Worm (Caenorhabditis elegans) whole organism, young adult: ENCODE results near the gene F34D10.3.
A peak's percentile ranks its signal among the peaks of the same experiment; 100 is the strongest.

Experiments
- B0019.2 ChIP-seq: fragments of 200-800 bp; sonication (Bioruptor generic); conservative IDR thresholded peaks from 2 replicates; pipeline ENCODE4 v1.3.6; 2022; ENCODE audit warnings: missing genetic modification reagents, missing genetic modification characterization, missing compliant biosample characterization
- B0261.1 ChIP-seq: sonication (generic microtip); optimal IDR thresholded peaks from 2 replicates; lab custom pipeline; 2016; ENCODE audit warnings: mild to moderate bottlenecking, missing genetic modification characterization, moderate library complexity, missing compliant biosample characterization
- C06A6.2 ChIP-seq: fragments of 200-800 bp; sonication (Bioruptor generic); conservative IDR thresholded peaks from 2 replicates; pipeline ENCODE4 v1.3.6; 2022; ENCODE audit warnings: missing genetic modification characterization, missing compliant biosample characterization
- D2030.7 ChIP-seq: fragments of 200-800 bp; sonication (Bioruptor generic); IDR thresholded peaks from 2 replicates; pipeline ENCODE4 v1.3.6; 2022; ENCODE audit warnings: missing genetic modification reagents, missing genetic modification characterization, missing compliant biosample characterization
- F23B12.7 ChIP-seq: sonication (generic microtip); optimal IDR thresholded peaks from 2 replicates; lab custom pipeline; 2017; ENCODE audit warnings: missing genetic modification characterization, mild to moderate bottlenecking, missing compliant biosample characterization, antibody characterized with exemption, moderate library complexity; ENCODE audit not compliant: insufficient read depth
- F33H1.4 ChIP-seq: fragments of 200-800 bp; sonication (Bioruptor generic); IDR thresholded peaks from 2 replicates; pipeline ENCODE4 v1.3.6; 2022; ENCODE audit warnings: missing genetic modification reagents, missing genetic modification characterization, missing compliant biosample characterization
- F57C9.4 ChIP-seq: sonication (generic microtip); optimal IDR thresholded peaks from 2 replicates; lab custom pipeline; 2017; ENCODE audit warnings: mild to moderate bottlenecking, missing genetic modification characterization, missing compliant biosample characterization
- T07F8.4 ChIP-seq: sonication (generic microtip); optimal IDR thresholded peaks from 2 replicates; lab custom pipeline; 2016; ENCODE audit warnings: mild to moderate bottlenecking, missing genetic modification characterization, moderate library complexity, missing compliant biosample characterization
- ama-1 ChIP-seq, 3 experiments: fragments of 150-350 bp in 1 of 3; sonication (generic microtip) in 2 of 3; optimal IDR thresholded peaks; 2 replicates each; lab custom pipeline; 2014 to 2018; ENCODE audit warnings: missing biosample characterization in 2 of 3, missing genetic modification characterization in 2 of 3, missing genetic modification reagents in 2 of 3
- attf-5 ChIP-seq: fragments of 200-800 bp; sonication (Bioruptor generic); optimal IDR thresholded peaks from 2 replicates; lab custom pipeline; 2018; ENCODE audit warnings: mild to moderate bottlenecking, missing genetic modification characterization, missing compliant biosample characterization
- bed-2 ChIP-seq: fragments of 200-800 bp; sonication (Bioruptor generic); IDR thresholded peaks from 2 replicates; pipeline ENCODE4 v1.3.6; 2022; ENCODE audit warnings: missing genetic modification reagents, missing genetic modification characterization, missing compliant biosample characterization
- cebp-1 ChIP-seq, 2 experiments: fragments of 200-800 bp in 1 of 2; sonication (Bioruptor generic) in 1 of 2; sonication (generic microtip) in 1 of 2; IDR thresholded peaks in 1 of 2; optimal IDR thresholded peaks in 1 of 2; 2 replicates each; pipeline versions ENCODE4 v1.3.6 to Lab custom; 2017 to 2022; ENCODE audit warnings: missing compliant biosample characterization in 2 of 2, missing genetic modification characterization in 2 of 2, mild to moderate bottlenecking in 1 of 2, missing genetic modification reagents in 1 of 2, moderate library complexity in 1 of 2
- dox-1 ChIP-seq: fragments of 200-800 bp; sonication (Bioruptor generic); IDR thresholded peaks from 2 replicates; pipeline ENCODE4 v1.3.6; 2022; ENCODE audit warnings: missing genetic modification reagents, missing genetic modification characterization, missing compliant biosample characterization
- dpff-1 ChIP-seq: sonication (generic microtip); optimal IDR thresholded peaks from 2 replicates; lab custom pipeline; 2017; ENCODE audit warnings: mild to moderate bottlenecking, missing genetic modification characterization, missing compliant biosample characterization
- dpl-1 ChIP-seq: fragments of 150-350 bp; optimal IDR thresholded peaks from 2 replicates; lab custom pipeline; 2014; ENCODE audit warnings: missing biosample characterization, missing genetic modification reagents, missing genetic modification characterization
- egl-18 ChIP-seq: fragments of 200-800 bp; sonication (Bioruptor generic); IDR thresholded peaks from 2 replicates; pipeline ENCODE4 v1.3.6; 2022; ENCODE audit warnings: missing genetic modification reagents, missing genetic modification characterization, missing compliant biosample characterization
- ets-4 ChIP-seq: fragments of 200-800 bp; sonication (Bioruptor generic); optimal IDR thresholded peaks from 2 replicates; lab custom pipeline; 2018; ENCODE audit warnings: mild to moderate bottlenecking, missing genetic modification characterization, missing compliant biosample characterization
- fkh-3 ChIP-seq: sonication (generic microtip); optimal IDR thresholded peaks from 2 replicates; lab custom pipeline; 2016; ENCODE audit warnings: mild to moderate bottlenecking, missing genetic modification characterization, missing compliant biosample characterization
- him-1 ChIP-seq: sonication (generic microtip); optimal IDR thresholded peaks from 2 replicates; lab custom pipeline; 2016; ENCODE audit warnings: missing genotype, missing genetic modification reagents, missing genetic modification characterization, missing compliant biosample characterization
- hmg-1.2 ChIP-seq: fragments of 200-800 bp; sonication (Bioruptor generic); IDR thresholded peaks from 2 replicates; pipeline ENCODE4 v1.3.6; 2022; ENCODE audit warnings: missing genetic modification reagents, missing genetic modification characterization, missing compliant biosample characterization
- let-607 ChIP-seq, 2 experiments: fragments of 200-800 bp in 1 of 2; sonication (Bioruptor generic) in 1 of 2; sonication (generic microtip) in 1 of 2; optimal IDR thresholded peaks; 2 replicates each; lab custom pipeline; 2016 to 2018; ENCODE audit warnings: mild to moderate bottlenecking in 2 of 2, missing compliant biosample characterization in 2 of 2, missing genetic modification characterization in 2 of 2, moderate library complexity in 2 of 2, missing genotype in 1 of 2
- lin-26 ChIP-seq: fragments of 200-800 bp; sonication (Bioruptor generic); IDR thresholded peaks from 2 replicates; pipeline ENCODE4 v1.3.6; 2022; ENCODE audit warnings: missing genetic modification reagents, missing genetic modification characterization, missing compliant biosample characterization
- lin-35 ChIP-seq, 3 experiments: fragments of 150-350 bp in 2 of 3; sonication (generic microtip) in 1 of 3; optimal IDR thresholded peaks; 2 replicates each; lab custom pipeline; 2014 to 2018; ENCODE audit warnings: missing biosample characterization in 3 of 3, missing genetic modification characterization in 3 of 3, missing genetic modification reagents in 3 of 3
- lin-40 ChIP-seq: sonication (generic microtip); optimal IDR thresholded peaks from 2 replicates; lab custom pipeline; 2016; ENCODE audit warnings: missing genetic modification characterization, mild to moderate bottlenecking, missing compliant biosample characterization, missing genotype, missing genetic modification reagents
- madf-6 ChIP-seq: fragments of 200-800 bp; sonication (Bioruptor generic); IDR thresholded peaks from 2 replicates; pipeline ENCODE4 v1.3.6; 2022; ENCODE audit warnings: missing genetic modification reagents, missing genetic modification characterization, missing compliant biosample characterization
- nfyb-1 ChIP-seq: fragments of 200-800 bp; sonication (Bioruptor generic); IDR thresholded peaks from 2 replicates; pipeline ENCODE4 v1.3.6; 2022; ENCODE audit warnings: missing genetic modification reagents, missing genetic modification characterization, missing compliant biosample characterization
- nhr-80 ChIP-seq: sonication (generic microtip); optimal IDR thresholded peaks from 2 replicates; lab custom pipeline; 2016; ENCODE audit warnings: missing genetic modification characterization, missing compliant biosample characterization
- nhr-90 ChIP-seq: sonication (generic microtip); optimal IDR thresholded peaks from 2 replicates; lab custom pipeline; 2016; ENCODE audit warnings: missing genotype, mild to moderate bottlenecking, missing genetic modification characterization, missing compliant biosample characterization
- rpc-1 ChIP-seq, 2 experiments: fragments of 150-350 bp in 1 of 2; sonication (generic microtip) in 1 of 2; optimal IDR thresholded peaks; 2 replicates each; lab custom pipeline; 2014 to 2018; ENCODE audit warnings: missing biosample characterization in 1 of 2, missing genetic modification characterization in 1 of 2, missing genetic modification reagents in 1 of 2, missing genotype in 1 of 2
- snpc-4 ChIP-seq, 5 experiments: fragments of 150-350 bp in 1 of 5; sonication (generic microtip) in 4 of 5; optimal IDR thresholded peaks; 2 replicates each; lab custom pipeline; 2014 to 2018; ENCODE audit warnings: missing genetic modification characterization in 5 of 5, missing biosample characterization in 3 of 5, antibody characterized with exemption in 2 of 5, mild to moderate bottlenecking in 2 of 5, missing compliant biosample characterization in 2 of 5, missing genotype in 2 of 5, moderate library complexity in 2 of 5, missing genetic modification reagents in 1 of 5
- sptf-2 ChIP-seq: fragments of 200-800 bp; sonication (Bioruptor generic); optimal IDR thresholded peaks from 2 replicates; lab custom pipeline; 2018; ENCODE audit warnings: mild to moderate bottlenecking, missing genetic modification characterization, missing compliant biosample characterization
- zfh-2 ChIP-seq: fragments of 200-800 bp; sonication (Bioruptor generic); conservative IDR thresholded peaks from 2 replicates; pipeline ENCODE4 v1.3.6; 2022; ENCODE audit warnings: missing genetic modification reagents, missing genetic modification characterization, missing compliant biosample characterization
- ztf-26 ChIP-seq: sonication (generic microtip); optimal IDR thresholded peaks from 2 replicates; lab custom pipeline; 2017; ENCODE audit warnings: missing genetic modification characterization, missing compliant biosample characterization

The F34D10.3 gene

DNA sequence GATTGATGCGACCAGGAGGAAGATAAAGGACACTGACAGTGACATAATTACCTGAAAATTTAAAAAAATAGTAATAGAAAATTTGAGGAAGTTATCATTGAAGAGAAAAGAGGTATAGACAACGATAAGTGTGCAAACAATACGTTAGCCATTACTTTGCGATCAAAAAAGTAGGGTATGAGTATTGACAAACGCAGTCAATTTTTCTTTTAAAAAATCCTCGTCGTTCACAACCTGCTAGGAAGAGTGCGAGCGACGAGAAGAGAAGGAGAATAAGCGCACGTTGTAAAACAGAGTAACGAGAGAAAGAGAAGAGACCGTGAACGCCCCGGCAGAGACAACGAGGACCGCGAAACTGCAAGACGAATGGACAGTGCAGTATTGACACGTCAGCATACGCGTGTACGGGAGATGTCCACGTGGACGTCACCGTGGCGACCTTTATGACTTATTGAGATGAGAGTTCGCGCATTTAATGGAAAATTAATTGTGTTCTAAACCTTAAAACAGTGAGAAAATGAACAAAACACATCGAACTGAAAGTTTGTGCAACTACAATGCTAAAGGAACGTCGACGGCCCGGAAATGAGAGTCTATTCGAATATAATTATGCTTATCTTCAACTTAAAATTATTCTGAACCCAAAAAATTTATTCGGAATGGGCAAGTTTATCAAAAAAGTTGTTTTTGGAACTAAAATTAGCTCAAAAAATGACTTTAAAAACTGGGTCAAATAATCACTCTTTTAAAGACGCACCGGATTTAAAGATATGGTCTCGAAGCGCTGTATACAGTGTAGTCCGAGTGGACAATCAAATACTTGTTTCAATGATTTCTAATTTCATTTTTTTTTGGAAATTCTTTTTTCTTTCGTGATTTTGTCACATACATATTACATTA, 32.4 kb upstream of the F34D10.3 start, which contains the start of the genes pdi-1 and C14B1.2 (continued):
- TF ChIP-seq dox-1 (GFP tag; lab: Robert Waterston, UW) (peak; percentile 85), nhr-90 (tag; lab: Kevin White, UChicago) (peak; percentile 45), ztf-26 (tag; lab: Kevin White, UChicago) (peak; percentile 52), nfyb-1 (GFP tag; lab: Robert Waterston, UW) (0 out of 2 replicates have a peak, but pooled peaks have one; percentile 58), lin-26 (GFP tag; lab: Robert Waterston, UW) (peak; percentile 53; the same call in 1 of the 2 replicates), cebp-1 (GFP tag; IDR thresholded peaks at IDR 0.05; lab: Robert Waterston, UW) (0 out of 2 replicates have a peak, but pooled peaks have one; percentile 52), cebp-1 (tag; optimal IDR thresholded peaks at IDR 0.05; lab: Kevin White, UChicago) (peak; percentile 61), madf-6 (GFP tag; lab: Robert Waterston, UW) (peak; percentile 13; the same call in 1 of the 2 replicates), D2030.7 (GFP tag; lab: Robert Waterston, UW) (peak; percentile 18; the same call in 1 of the 2 replicates), zfh-2 (GFP tag; lab: Robert Waterston, UW) (peak; percentile 84), rpc-1 (optimal IDR thresholded peaks at IDR 0.05; lab: Kevin White, UChicago) (no peak), rpc-1 (tag; optimal IDR thresholded peaks at IDR 0.05; lab: Kevin White, UChicago) (no peak), dpff-1 (tag; lab: Kevin White, UChicago) (no peak), sptf-2 (no peak), let-607 (tag; optimal IDR thresholded peaks at IDR 0.05; lab: Kevin White, UChicago) (peak; percentile 99), F33H1.4 (GFP tag; lab: Robert Waterston, UW) (peak; percentile 56), T07F8.4 (tag; lab: Kevin White, UChicago) (no peak), bed-2 (no peak), egl-18 (GFP tag; lab: Robert Waterston, UW) (no peak), B0261.1 (tag; lab: Kevin White, UChicago) (no peak), ets-4 (GFP tag; lab: Kevin White, UChicago) (peak; percentile 30), B0019.2 (no peak), him-1 (no peak), C06A6.2 (GFP tag; lab: Robert Waterston, UW) (no peak), F23B12.7 (tag; lab: Kevin White, UChicago) (peak; percentile 53)

DNA sequence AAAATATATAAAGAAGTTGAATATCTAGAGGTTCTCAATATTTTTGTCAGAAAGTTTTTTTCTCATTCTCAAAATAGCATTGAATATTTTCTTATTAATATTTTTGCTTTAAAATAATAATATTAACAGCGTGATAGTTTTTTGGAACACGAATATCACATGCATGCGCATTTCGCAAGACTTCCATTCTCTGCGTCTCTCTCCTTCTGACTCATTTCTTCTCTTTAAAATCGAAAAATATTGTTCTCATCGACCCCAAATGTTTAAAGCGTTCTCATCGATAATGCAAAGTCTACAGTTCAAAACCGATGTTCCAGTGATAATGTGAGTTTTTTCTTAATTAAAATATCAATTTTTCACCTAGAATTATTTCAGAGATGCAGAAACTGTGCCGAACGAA, 30.7 kb upstream of the F34D10.3 start, which contains the start of gene C14B1.3:
Gene C14B1.3, plus strand, starts transcription at position 168 of the 400 bp plus-strand sequence.
- peak; percentile 98 for TF ChIP-seq cebp-1 (GFP tag; IDR thresholded peaks at IDR 0.05; lab: Robert Waterston, UW)
- TF ChIP-seq cebp-1 (tag; optimal IDR thresholded peaks at IDR 0.05; lab: Kevin White, UChicago): peak; percentile 99
- TF ChIP-seq lin-40 (tag; lab: Kevin White, UChicago): peak; percentile 12
- no peak for TF ChIP-seq snpc-4 (GFP tag; optimal IDR thresholded peaks at IDR 0.05; lab: Kevin White, UChicago)
- peak in 2 of 4 experiments; percentile 22 to 34 for TF ChIP-seq snpc-4 (tag; optimal IDR thresholded peaks at IDR 0.05; lab: Kevin White, UChicago)
- TF ChIP-seq fkh-3 (tag; lab: Kevin White, UChicago): no peak
- TF ChIP-seq F57C9.4 (tag; lab: Kevin White, UChicago): no peak
- TF ChIP-seq nhr-80 (tag; lab: Kevin White, UChicago): peak; percentile 23
- TF ChIP-seq hmg-1.2 (GFP tag; lab: Robert Waterston, UW): peak; percentile 28; the same call in 1 of the 2 replicates
- peak in 1 of 3 experiments; percentile 13 for TF ChIP-seq lin-35 (GFP tag; optimal IDR thresholded peaks at IDR 0.05; lab: Kevin White, UChicago)
- TF ChIP-seq dpl-1 (GFP tag; lab: Kevin White, UChicago): no peak
- peak; percentile 39 for TF ChIP-seq ama-1 (optimal IDR thresholded peaks at IDR 0.05; lab: Kevin White, UChicago)
- TF ChIP-seq ama-1 (GFP tag; optimal IDR thresholded peaks at IDR 0.05; lab: Kevin White, UChicago): no peak
- TF ChIP-seq let-607 (tag; optimal IDR thresholded peaks at IDR 0.05; lab: Kevin White, UChicago): peak in 1 of 2 experiments; percentile 75
- TF ChIP-seq attf-5: peak; percentile 80
